Worm (Caenorhabditis elegans) whole organism, young adult: Measurements from ENCODE around the gene ttr-19.

Experiments
- D2030.7 ChIP-seq: fragments of 200-800 bp; sonication (Bioruptor generic); IDR thresholded peaks from 2 replicates; pipeline ENCODE4 v1.3.6; 2022; ENCODE audit warnings: missing genetic modification reagents, missing genetic modification characterization, missing compliant biosample characterization
- F57C9.4 ChIP-seq: sonication (generic microtip); optimal IDR thresholded peaks from 2 replicates; lab custom pipeline; 2017; ENCODE audit warnings: mild to moderate bottlenecking, missing genetic modification characterization, missing compliant biosample characterization
- dpl-1 ChIP-seq: fragments of 150-350 bp; optimal IDR thresholded peaks from 2 replicates; lab custom pipeline; 2014; ENCODE audit warnings: missing biosample characterization, missing genetic modification reagents, missing genetic modification characterization
- hmg-20 ChIP-seq: fragments of 200-800 bp; sonication (Bioruptor generic); IDR thresholded peaks from 2 replicates; pipeline ENCODE4 v1.3.6; 2022; ENCODE audit warnings: missing genetic modification reagents, missing genetic modification characterization, missing compliant biosample characterization
- pha-4 ChIP-seq: fragments of 150-350 bp; sonication (generic microtip); optimal IDR thresholded peaks from 2 replicates; lab custom pipeline; 2014; ENCODE audit warnings: missing biosample characterization, missing genetic modification reagents, missing genetic modification characterization
- snpc-4 ChIP-seq, 5 experiments: fragments of 150-350 bp in 1 of 5; sonication (generic microtip) in 4 of 5; optimal IDR thresholded peaks; 2 replicates each; lab custom pipeline; 2014 to 2018; ENCODE audit warnings: missing genetic modification characterization in 5 of 5, missing biosample characterization in 3 of 5, antibody characterized with exemption in 2 of 5, mild to moderate bottlenecking in 2 of 5, missing compliant biosample characterization in 2 of 5, missing genotype in 2 of 5, moderate library complexity in 2 of 5, missing genetic modification reagents in 1 of 5
- unc-62 ChIP-seq: fragments of 150-350 bp; optimal IDR thresholded peaks from 2 replicates; lab custom pipeline; 2014; ENCODE audit warnings: missing biosample characterization, missing genetic modification reagents, missing genetic modification characterization
- ztf-26 ChIP-seq: sonication (generic microtip); optimal IDR thresholded peaks from 2 replicates; lab custom pipeline; 2017; ENCODE audit warnings: missing genetic modification characterization, missing compliant biosample characterization

DNA sequence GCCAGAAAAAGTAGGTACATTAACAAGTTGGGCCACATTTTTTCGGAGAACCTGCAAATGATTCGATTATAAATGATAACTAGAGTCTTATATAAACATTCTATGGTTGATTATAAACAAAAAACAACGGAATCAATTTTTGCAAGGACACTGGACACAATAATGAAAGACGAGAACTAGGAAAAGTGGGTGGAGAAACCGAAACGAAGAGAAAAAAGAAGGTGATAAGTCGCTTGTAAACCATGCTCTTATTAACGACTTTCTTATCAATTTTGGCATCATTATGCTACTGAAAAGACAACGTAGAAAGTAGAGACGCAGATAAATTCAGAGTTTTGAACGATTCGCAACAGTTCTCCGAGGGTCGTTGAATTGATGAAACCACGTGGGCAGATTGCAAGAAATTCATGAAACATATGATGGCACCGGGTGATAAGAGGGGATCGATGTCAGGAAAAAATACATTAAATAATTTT is 37.1 kb downstream of the ttr-19 start, which contains the start of gene ZK856.5:
- TF ChIP-seq hmg-20 (GFP tag; lab: Robert Waterston, UW) (no peak), pha-4 (tag; lab: Kevin White, UChicago) (no peak), F57C9.4 (tag; lab: Kevin White, UChicago) (no peak), ztf-26 (tag; lab: Kevin White, UChicago) (no peak), D2030.7 (GFP tag; lab: Robert Waterston, UW) (no peak), snpc-4 (GFP tag; optimal IDR thresholded peaks at IDR 0.05; lab: Kevin White, UChicago) (no peak), snpc-4 (tag; optimal IDR thresholded peaks at IDR 0.05; lab: Kevin White, UChicago) (no peak), unc-62 (GFP tag; lab: Kevin White, UChicago) (no peak), dpl-1 (GFP tag; lab: Kevin White, UChicago) (no peak)
